Worm (Caenorhabditis elegans): ENCODE measurements around the gene srg-48.
A peak's percentile ranks its signal among the peaks of the same experiment; 100 is the strongest.

Gene srg-48

DNA sequence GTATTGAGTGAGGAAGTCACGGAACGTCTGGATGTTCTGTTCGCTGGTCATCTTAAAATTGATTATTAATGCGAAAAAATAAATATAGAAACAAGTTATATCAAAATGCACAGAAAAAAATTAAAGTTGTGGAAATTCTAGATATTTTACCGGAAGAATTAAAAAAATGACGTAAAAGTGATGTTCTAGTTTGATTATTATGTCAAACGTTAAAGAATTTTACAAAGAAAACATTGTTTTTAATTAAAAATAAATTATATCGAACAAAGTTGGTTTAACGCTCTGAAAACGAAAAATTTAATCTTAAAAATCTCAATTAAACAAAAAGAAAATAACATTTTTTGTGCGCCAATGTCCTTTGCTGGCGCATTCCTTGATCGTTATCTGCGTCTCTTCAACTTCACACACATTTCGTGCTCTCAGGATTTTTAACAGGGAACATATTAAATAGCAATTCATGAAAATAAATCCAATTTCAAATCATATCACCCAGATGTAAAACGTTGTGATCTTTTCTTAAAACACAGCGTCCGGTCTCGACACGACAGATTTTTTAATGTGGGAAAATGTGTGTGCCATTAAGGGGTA lies 27.6 kb upstream of the srg-48 start, which contains the start of gene tin-9.1 (continued):
- TF ChIP-seq nfya-2 (GFP tag; IDR thresholded peaks at IDR 0.05) (no peak), ama-1 (optimal IDR thresholded peaks at IDR 0.05) (no peak), ama-1 (GFP tag; optimal IDR thresholded peaks at IDR 0.05) (no peak), ztf-25 (GFP tag; IDR thresholded peaks at IDR 0.05) (no peak), mcd-1 (GFP tag; IDR thresholded peaks at IDR 0.05) (peak; percentile 68), cebp-1 (GFP tag; IDR thresholded peaks at IDR 0.05) (no peak), cebp-1 (tag; optimal IDR thresholded peaks at IDR 0.05) (peak; percentile 41), nhr-80 (tag; optimal IDR thresholded peaks at IDR 0.05) (peak; percentile 30), madf-8 (GFP tag; conservative IDR thresholded peaks at IDR 0.05) (no peak), ceh-58 (GFP tag; IDR thresholded peaks at IDR 0.05) (no peak), F55B11.4 (tag; optimal IDR thresholded peaks at IDR 0.05; ENCODE audit: borderline replicate concordance, insufficient read depth) (no peak), K12H6.12 (tag; optimal IDR thresholded peaks at IDR 0.05) (no peak), zfh-2 (GFP tag; conservative IDR thresholded peaks at IDR 0.05) (no peak), madf-10 (tag; optimal IDR thresholded peaks at IDR 0.05) (no peak), B0261.1 (tag; optimal IDR thresholded peaks at IDR 0.05) (no peak), F37B4.10 (GFP tag; IDR thresholded peaks at IDR 0.05) (no peak), nhr-179 (tag; optimal IDR thresholded peaks at IDR 0.05) (no peak), K11D2.4 (GFP tag; IDR thresholded peaks at IDR 0.05) (peak; percentile 42; the same call in 1 of the 2 replicates), Y56A3A.18 (GFP tag; IDR thresholded peaks at IDR 0.05) (no peak), hlh-12 (tag; optimal IDR thresholded peaks at IDR 0.05) (no peak), Y95B8A.8 (GFP tag; IDR thresholded peaks at IDR 0.05) (no peak), sdz-38 (tag; optimal IDR thresholded peaks at IDR 0.05) (no peak), B0019.2 (GFP tag; conservative IDR thresholded peaks at IDR 0.05) (no peak), mxl-1 (tag; optimal IDR thresholded peaks at IDR 0.05) (no peak), F57C9.4 (tag; optimal IDR thresholded peaks at IDR 0.05) (no peak), unc-62 (GFP tag; optimal IDR thresholded peaks at IDR 0.05) (no peak), dpff-1 (tag; optimal IDR thresholded peaks at IDR 0.05) (no peak), ceh-100 (GFP tag; IDR thresholded peaks at IDR 0.05) (no peak), atf-7 (tag; optimal IDR thresholded peaks at IDR 0.05) (no peak), ztf-22 (GFP tag; optimal IDR thresholded peaks at IDR 0.05) (no peak), dpl-1 (GFP tag; optimal IDR thresholded peaks at IDR 0.05) (no peak), madf-6 (GFP tag; IDR thresholded peaks at IDR 0.05) (peak; percentile 73), ztf-18 (tag; optimal IDR thresholded peaks at IDR 0.05) (peak; percentile 93), dox-1 (GFP tag; IDR thresholded peaks at IDR 0.05) (peak; percentile 44; the same call in 1 of the 2 replicates), ekl-4 (GFP tag; IDR thresholded peaks at IDR 0.05) (0 out of 2 replicates have a peak, but pooled peaks have one; percentile 50), aptf-2 (GFP tag; conservative IDR thresholded peaks at IDR 0.05) (no peak), ceh-79 (tag; optimal IDR thresholded peaks at IDR 0.05) (no peak), F49E8.2 (tag; optimal IDR thresholded peaks at IDR 0.05; ENCODE audit: insufficient read depth) (peak; percentile 29), die-1 (tag; optimal IDR thresholded peaks at IDR 0.05) (no peak), hmg-1.2 (GFP tag; IDR thresholded peaks at IDR 0.05) (peak; percentile 70), tbp1 (GFP tag; optimal IDR thresholded peaks at IDR 0.05) (peak; percentile 31), athp-1 (tag; optimal IDR thresholded peaks at IDR 0.05) (no peak), F22D6.2 (tag; optimal IDR thresholded peaks at IDR 0.05) (no peak), efl-1 (GFP tag; optimal IDR thresholded peaks at IDR 0.05) (peak; percentile 36), mel-28 (tag; optimal IDR thresholded peaks at IDR 0.05; ENCODE audit: borderline replicate concordance) (no peak), lsy-27 (tag; optimal IDR thresholded peaks at IDR 0.05; ENCODE audit: borderline replicate concordance, insufficient read depth) (no peak), ztf-3 (GFP tag; optimal IDR thresholded peaks at IDR 0.05) (no peak), F52B5.7 (tag; optimal IDR thresholded peaks at IDR 0.05) (no peak), chd-7 (tag; optimal IDR thresholded peaks at IDR 0.05) (no peak), attf-3 (GFP tag; conservative IDR thresholded peaks at IDR 0.05) (no peak)

All from whole organism, young adult.